Fruit fly (Drosophila melanogaster): ENCODE results near the gene CG31036.

CG31036 gene

DNA sequence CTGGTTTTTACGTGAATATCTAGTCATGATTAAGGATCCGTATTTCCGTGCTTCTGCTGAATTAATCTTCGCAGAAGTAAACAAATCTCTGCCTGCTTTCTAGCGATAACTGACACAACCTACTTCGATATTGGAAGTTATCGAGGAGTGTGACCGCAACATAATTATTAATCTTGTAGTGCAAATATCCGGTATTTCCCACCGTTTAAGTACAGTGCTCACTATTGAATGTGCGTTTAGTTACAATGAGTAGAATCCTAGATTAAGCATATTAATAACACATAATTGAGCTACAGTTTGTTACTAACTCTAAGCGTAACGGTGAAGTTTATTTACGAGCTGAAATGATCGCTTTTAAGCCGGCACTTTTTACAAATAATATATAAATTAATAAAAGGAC is 48.1 kb upstream of the CG31036 start (continued):
- TF ChIP-seq Pdp1 (GFP tag; optimal IDR thresholded peaks at IDR 0.05) (peak in 1 of 2 experiments; percentile 54), bsh (GFP tag; optimal IDR thresholded peaks at IDR 0.05) (peak in 1 of 2 experiments; percentile 24), twi (tag; optimal IDR thresholded peaks at IDR 0.05) (peak; percentile 7), CG9727 (GFP tag; optimal IDR thresholded peaks at IDR 0.05) (peak; percentile 3), CG15073 (GFP tag; optimal IDR thresholded peaks at IDR 0.05) (no peak), Rfx (GFP tag; IDR thresholded peaks at IDR 0.05) (peak; percentile 81), GATAe (GFP tag; conservative IDR thresholded peaks at IDR 0.05) (0 out of 2 replicates have a peak, but pooled peaks have one; percentile 17), Taf1 (GFP tag; IDR thresholded peaks at IDR 0.05) (no peak), fd64A (GFP tag; optimal IDR thresholded peaks at IDR 0.05) (no peak), CG14710 (tag; optimal IDR thresholded peaks at IDR 0.05) (peak; percentile 78), CG2199 (GFP tag; IDR thresholded peaks at IDR 0.05) (0 out of 3 replicates have a peak, but pooled peaks have one; percentile 31), sisA (GFP tag; IDR thresholded peaks at IDR 0.05) (no peak), CG11247 (GFP tag; IDR thresholded peaks at IDR 0.05) (peak; percentile 21; the same call in 1 of the 2 replicates), CG5953 (GFP tag; IDR thresholded peaks at IDR 0.05) (no peak), NC2β (GFP tag; optimal IDR thresholded peaks at IDR 0.05) (peak; percentile 7), gcm2 (GFP tag; optimal IDR thresholded peaks at IDR 0.05) (no peak), CG17186 (GFP tag; optimal IDR thresholded peaks at IDR 0.05) (peak; percentile 62), bowl (GFP tag; IDR thresholded peaks at IDR 0.05) (0 out of 2 replicates have a peak, but pooled peaks have one; percentile 36), trem (tag; optimal IDR thresholded peaks at IDR 0.05) (peak; percentile 19), MTF-1 (GFP tag; optimal IDR thresholded peaks at IDR 0.05; ENCODE audit: borderline replicate concordance) (peak; percentile 20), gro (GFP tag; optimal IDR thresholded peaks at IDR 0.05) (peak; percentile 10), ham (GFP tag; IDR thresholded peaks at IDR 0.05) (no peak), YL-1 (GFP tag; optimal IDR thresholded peaks at IDR 0.05) (peak; percentile 56), CG34376 (GFP tag; optimal IDR thresholded peaks at IDR 0.05) (peak; percentile 64), sr (GFP tag; IDR thresholded peaks at IDR 0.05) (no peak), CG15514 (GFP tag; optimal IDR thresholded peaks at IDR 0.05) (no peak), CG3995 (GFP tag; optimal IDR thresholded peaks at IDR 0.05) (no peak), lbe (GFP tag; optimal IDR thresholded peaks at IDR 0.05) (peak; percentile 45), emc (GFP tag; optimal IDR thresholded peaks at IDR 0.05) (no peak), CG9932 (GFP tag; IDR thresholded peaks at IDR 0.05) (peak; percentile 59), CG6175 (GFP tag; IDR thresholded peaks at IDR 0.05) (no peak), slbo (GFP tag; IDR thresholded peaks at IDR 0.05) (peak; percentile 83), CG18599 (GFP tag; optimal IDR thresholded peaks at IDR 0.05) (no peak), ro (GFP tag; IDR thresholded peaks at IDR 0.05) (no peak), run (tag; optimal IDR thresholded peaks at IDR 0.05) (no peak), CG30431 (GFP tag; optimal IDR thresholded peaks at IDR 0.05) (no peak), chif (GFP tag; optimal IDR thresholded peaks at IDR 0.05) (peak in 1 of 2 experiments; percentile 28), sqz (GFP tag; optimal IDR thresholded peaks at IDR 0.05) (no peak), CG7372 (GFP tag; IDR thresholded peaks at IDR 0.05) (peak; percentile 54; the same call in 1 of the 2 replicates), jigr1 (GFP tag; IDR thresholded peaks at IDR 0.05) (no peak), jing (GFP tag; optimal IDR thresholded peaks at IDR 0.05) (no peak), gsb-n (tag; optimal IDR thresholded peaks at IDR 0.05) (no peak), CG1233 (GFP tag; optimal IDR thresholded peaks at IDR 0.05) (peak; percentile 28), CG4820 (GFP tag; optimal IDR thresholded peaks at IDR 0.05) (no peak), CG7786 (GFP tag; optimal IDR thresholded peaks at IDR 0.05) (no peak), CG13296 (GFP tag; optimal IDR thresholded peaks at IDR 0.05) (peak; percentile 73), Gsc (GFP tag; IDR thresholded peaks at IDR 0.05) (no peak), CG1832 (GFP tag; optimal IDR thresholded peaks at IDR 0.05) (no peak), CG34422 (GFP tag; IDR thresholded peaks at IDR 0.05) (peak; percentile 52; the same call in 1 of the 3 replicates), Nf-YC (tag; optimal IDR thresholded peaks at IDR 0.05) (no peak), CG10565 (GFP tag; optimal IDR thresholded peaks at IDR 0.05) (no peak)
